Worm (Caenorhabditis elegans) whole organism, L2 larva: ENCODE measurements around the gene ZK666.14.
A peak's percentile ranks its signal among the peaks of the same experiment; 100 is the strongest.

Experiments
- C34F6.9 ChIP-seq: fragments of 150-350 bp; optimal IDR thresholded peaks from 2 replicates; lab custom pipeline; 2014; ENCODE audit warnings: missing biosample characterization, missing genetic modification characterization
- R02D3.7 ChIP-seq: fragments of 150-350 bp; optimal IDR thresholded peaks from 2 replicates; lab custom pipeline; 2014; ENCODE audit warnings: missing biosample characterization, missing genetic modification characterization
- Y55F3AM.14 ChIP-seq: fragments of 200-800 bp; sonication (Bioruptor generic); optimal IDR thresholded peaks from 2 replicates; lab custom pipeline; 2018; ENCODE audit warnings: mild to moderate bottlenecking, missing genetic modification characterization, missing compliant biosample characterization
- ZK546.5 ChIP-seq: sonication (generic microtip); optimal IDR thresholded peaks from 2 replicates; lab custom pipeline; 2017; ENCODE audit warnings: missing biosample characterization, missing genetic modification characterization
- aly-2 ChIP-seq: fragments of 150-350 bp; optimal IDR thresholded peaks from 2 replicates; lab custom pipeline; 2014; ENCODE audit warnings: missing biosample characterization, missing genetic modification characterization
- blmp-1 ChIP-seq: sonication (generic microtip); optimal IDR thresholded peaks from 2 replicates; lab custom pipeline; 2017; ENCODE audit warnings: missing genetic modification characterization, mild to moderate bottlenecking, missing compliant biosample characterization, antibody characterized with exemption, moderate library complexity; ENCODE audit not compliant: insufficient read depth
- ceh-16 ChIP-seq: fragments of 150-350 bp; optimal IDR thresholded peaks from 2 replicates; lab custom pipeline; 2014; ENCODE audit warnings: missing biosample characterization, missing genetic modification characterization
- ceh-82 ChIP-seq: fragments of 150-350 bp; optimal IDR thresholded peaks from 2 replicates; lab custom pipeline; 2014; ENCODE audit warnings: missing biosample characterization, missing genetic modification characterization
- crh-2 ChIP-seq: sonication (generic microtip); optimal IDR thresholded peaks from 2 replicates; lab custom pipeline; 2017; ENCODE audit warnings: missing biosample characterization, missing genetic modification characterization
- elt-1 ChIP-seq: fragments of 150-350 bp; optimal IDR thresholded peaks from 2 replicates; lab custom pipeline; 2014; ENCODE audit warnings: missing biosample characterization, missing genetic modification characterization
- elt-3 ChIP-seq: sonication (generic microtip); optimal IDR thresholded peaks from 2 replicates; lab custom pipeline; 2017; ENCODE audit warnings: missing biosample characterization, missing genetic modification characterization
- fos-1 ChIP-seq: fragments of 150-350 bp; optimal IDR thresholded peaks from 2 replicates; lab custom pipeline; 2014; ENCODE audit warnings: missing biosample characterization, missing genetic modification characterization
- gmeb-1 ChIP-seq: fragments of 150-350 bp; optimal IDR thresholded peaks from 2 replicates; lab custom pipeline; 2014; ENCODE audit warnings: missing biosample characterization, missing genetic modification characterization
- lin-11 ChIP-seq: fragments of 150-350 bp; sonication (generic microtip); optimal IDR thresholded peaks from 2 replicates; lab custom pipeline; 2014; ENCODE audit warnings: missing biosample characterization, missing genetic modification characterization, inconsistent platforms, mixed read lengths
- lin-13 ChIP-seq: fragments of 150-350 bp; optimal IDR thresholded peaks from 2 replicates; lab custom pipeline; 2014; ENCODE audit warnings: missing biosample characterization, missing genetic modification reagents, missing genetic modification characterization
- lin-39 ChIP-seq: fragments of 150-350 bp; optimal IDR thresholded peaks from 2 replicates; lab custom pipeline; 2014; ENCODE audit warnings: missing biosample characterization, missing genetic modification reagents, missing genetic modification characterization
- lsy-2 ChIP-seq, 2 experiments: fragments of 150-350 bp in 1 of 2; sonication (generic microtip) in 1 of 2; optimal IDR thresholded peaks; 2 replicates each; lab custom pipeline; 2014 to 2017; ENCODE audit warnings: missing biosample characterization in 2 of 2, missing genetic modification characterization in 2 of 2
- mab-5 ChIP-seq: fragments of 150-350 bp; optimal IDR thresholded peaks from 2 replicates; lab custom pipeline; 2014; ENCODE audit warnings: missing biosample characterization, missing genetic modification characterization
- mbf-1 ChIP-seq: sonication (generic microtip); optimal IDR thresholded peaks from 2 replicates; lab custom pipeline; 2017; ENCODE audit warnings: missing biosample characterization, missing genetic modification characterization
- mdl-1 ChIP-seq, 2 experiments: fragments of 150-350 bp in 1 of 2; sonication (generic microtip) in 1 of 2; optimal IDR thresholded peaks; 2 replicates each; lab custom pipeline; 2017; ENCODE audit warnings: missing biosample characterization in 2 of 2, missing genetic modification characterization in 2 of 2
- nhr-12 ChIP-seq: fragments of 150-350 bp; optimal IDR thresholded peaks from 2 replicates; lab custom pipeline; 2014; ENCODE audit warnings: missing biosample characterization, missing genetic modification characterization
- nhr-129 ChIP-seq: fragments of 150-350 bp; optimal IDR thresholded peaks from 2 replicates; lab custom pipeline; 2014; ENCODE audit warnings: missing biosample characterization, missing genetic modification characterization
- nhr-21 ChIP-seq: fragments of 150-350 bp; optimal IDR thresholded peaks from 2 replicates; lab custom pipeline; 2014; ENCODE audit warnings: missing biosample characterization, missing genetic modification characterization
- nhr-23 ChIP-seq: fragments of 150-350 bp; optimal IDR thresholded peaks from 2 replicates; lab custom pipeline; 2014; ENCODE audit warnings: missing biosample characterization, missing genetic modification reagents, missing genetic modification characterization
- nhr-237 ChIP-seq: fragments of 150-350 bp; optimal IDR thresholded peaks from 2 replicates; lab custom pipeline; 2014; ENCODE audit warnings: missing biosample characterization, missing genetic modification characterization
- nhr-6 ChIP-seq: fragments of 150-350 bp; optimal IDR thresholded peaks from 2 replicates; lab custom pipeline; 2014; ENCODE audit warnings: missing biosample characterization, missing genetic modification characterization
- peb-1 ChIP-seq: fragments of 150-350 bp; optimal IDR thresholded peaks from 2 replicates; lab custom pipeline; 2014; ENCODE audit warnings: missing biosample characterization, missing genetic modification characterization
- sem-4 ChIP-seq: fragments of 150-350 bp; optimal IDR thresholded peaks from 2 replicates; lab custom pipeline; 2014; ENCODE audit warnings: missing biosample characterization, missing genetic modification reagents, missing genetic modification characterization
- skn-1 ChIP-seq: sonication (generic microtip); optimal IDR thresholded peaks from 2 replicates; lab custom pipeline; 2017; ENCODE audit warnings: missing biosample characterization, missing genetic modification characterization
- sma-3 ChIP-seq: sonication (generic microtip); optimal IDR thresholded peaks from 2 replicates; lab custom pipeline; 2016; ENCODE audit warnings: missing genetic modification reagents, missing genetic modification characterization, missing compliant biosample characterization
- snpc-4 ChIP-seq: fragments of 150-350 bp; optimal IDR thresholded peaks from 2 replicates; lab custom pipeline; 2014; ENCODE audit warnings: missing biosample characterization, missing genetic modification characterization
- unc-39 ChIP-seq: fragments of 150-350 bp; optimal IDR thresholded peaks from 2 replicates; lab custom pipeline; 2014; ENCODE audit warnings: missing biosample characterization, missing genetic modification characterization
- unc-62 ChIP-seq: fragments of 150-350 bp; optimal IDR thresholded peaks from 2 replicates; lab custom pipeline; 2014; ENCODE audit warnings: missing biosample characterization, missing genetic modification reagents, missing genetic modification characterization
- zag-1 ChIP-seq: fragments of 150-350 bp; optimal IDR thresholded peaks from 2 replicates; lab custom pipeline; 2014; ENCODE audit warnings: missing biosample characterization, missing genetic modification characterization
- ztf-11 ChIP-seq: sonication (generic microtip); optimal IDR thresholded peaks from 2 replicates; lab custom pipeline; 2017; ENCODE audit warnings: missing biosample characterization, missing genetic modification characterization
- ztf-4 ChIP-seq: fragments of 150-350 bp; optimal IDR thresholded peaks from 2 replicates; lab custom pipeline; 2014; ENCODE audit warnings: missing biosample characterization, missing genetic modification characterization

Gene ZK666.14

DNA sequence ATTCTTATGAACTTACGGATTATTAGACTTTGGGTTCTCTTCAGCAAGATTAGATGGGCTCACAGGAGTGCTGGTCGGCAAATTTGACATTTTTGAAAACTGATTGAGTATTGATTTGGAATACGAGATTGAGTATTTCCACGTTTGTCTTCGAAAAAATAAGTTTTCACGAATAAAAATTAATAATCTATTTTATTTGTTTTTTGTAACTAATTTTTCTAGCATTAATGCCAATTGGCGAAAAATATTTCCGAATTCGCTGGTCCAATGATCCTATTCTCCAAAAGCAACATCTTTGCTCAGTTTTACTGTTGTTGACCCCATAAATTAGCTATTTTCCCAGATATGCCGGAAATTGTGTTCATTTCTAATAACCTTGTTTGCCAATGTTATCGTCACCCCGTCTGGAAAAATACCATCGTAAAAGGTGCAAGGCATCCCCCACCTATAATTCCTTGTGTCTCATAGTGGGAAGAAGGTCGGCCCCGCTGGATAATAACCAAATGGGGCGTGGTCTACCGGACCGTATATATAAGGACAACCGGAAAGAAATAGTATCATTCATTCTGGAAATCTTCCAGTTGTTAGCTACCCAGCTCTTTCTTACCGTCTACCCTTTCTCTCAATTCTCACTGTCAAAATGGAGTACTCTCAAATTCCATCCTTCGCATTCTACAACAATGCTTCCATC is 30.2 kb upstream of the ZK666.14 start, which contains the start of the genes ZK673.6 and sdz-37:
Gene ZK673.6, minus strand, starts transcription at position 101 of the 691 bp plus-strand sequence.
Gene sdz-37, plus strand, starts transcription at position 641 of the 691 bp plus-strand sequence.
- TF ChIP-seq lin-13 (GFP tag; lab: Kevin White, UChicago) (no peak), skn-1 (tag; lab: Kevin White, UChicago) (no peak), nhr-129 (tag; lab: Kevin White, UChicago) (no peak), sem-4 (tag; lab: Kevin White, UChicago) (no peak), nhr-6 (tag; lab: Kevin White, UChicago) (no peak), mbf-1 (no peak), mdl-1 (tag; optimal IDR thresholded peaks at IDR 0.05; lab: Kevin White, UChicago) (no peak), gmeb-1 (tag; lab: Kevin White, UChicago) (no peak), unc-62 (GFP tag; lab: Kevin White, UChicago) (no peak), nhr-237 (no peak), nhr-12 (tag; lab: Kevin White, UChicago) (no peak), snpc-4 (tag; lab: Kevin White, UChicago) (no peak), Y55F3AM.14 (GFP tag; lab: Kevin White, UChicago) (no peak), ztf-11 (no peak), elt-3 (tag; lab: Kevin White, UChicago) (no peak), ztf-4 (tag; lab: Kevin White, UChicago) (no peak), ceh-82 (tag; lab: Kevin White, UChicago) (no peak), aly-2 (tag; lab: Kevin White, UChicago) (no peak), ceh-16 (tag; lab: Kevin White, UChicago) (no peak), nhr-23 (tag; lab: Kevin White, UChicago) (no peak)

DNA sequence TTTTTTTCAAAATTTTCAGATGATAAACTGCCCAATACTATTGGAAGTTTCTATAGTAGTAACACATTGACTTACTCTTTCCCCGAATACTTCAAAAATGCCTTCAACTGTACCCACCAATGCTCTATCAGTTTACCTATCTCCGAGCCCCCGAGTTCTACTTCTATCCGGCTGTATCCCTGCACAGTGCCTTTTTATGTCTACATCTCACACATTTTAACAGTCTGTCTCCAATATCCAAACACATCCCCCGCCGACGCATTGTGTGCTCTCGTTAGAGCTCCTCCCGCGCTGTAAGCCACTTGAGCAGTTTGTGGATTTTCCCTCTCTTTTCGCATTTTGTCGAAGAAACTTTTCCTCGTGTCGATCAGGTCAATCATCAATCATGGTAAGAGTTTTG is 28.0 kb upstream of the ZK666.14 start, which contains the start of gene tnc-2:
Gene tnc-2, plus strand, starts transcription at position 301 of the 400 bp plus-strand sequence.
- TF ChIP-seq C34F6.9 (tag; lab: Kevin White, UChicago) = no peak
- TF ChIP-seq aly-2 (tag; lab: Kevin White, UChicago) = no peak
- no peak for TF ChIP-seq mab-5 (tag; lab: Kevin White, UChicago)
- no peak for TF ChIP-seq nhr-237
- TF ChIP-seq blmp-1 (tag; lab: Kevin White, UChicago) = no peak

DNA sequence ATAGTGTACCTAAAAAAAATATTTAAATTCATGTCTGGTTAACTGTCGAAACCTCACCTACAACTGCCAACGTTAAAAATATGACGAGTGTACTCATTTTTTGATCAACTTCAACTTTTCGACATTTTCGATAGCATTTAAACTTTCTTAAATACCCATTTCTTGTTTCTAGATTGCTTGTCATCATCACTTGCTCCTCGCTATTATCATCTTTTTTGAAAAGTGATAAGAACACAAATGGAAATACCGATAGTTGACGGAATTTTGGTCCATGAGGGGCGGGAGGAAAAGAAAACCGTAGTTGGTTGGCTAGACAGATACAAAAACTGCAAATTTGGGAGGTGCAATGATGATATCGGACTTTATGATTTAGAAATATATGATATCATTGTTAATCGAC is 24.4 kb upstream of the ZK666.14 start, which contains the start of gene clec-143:
Gene clec-143, minus strand, starts transcription at position 139 of the 400 bp plus-strand sequence.
- TF ChIP-seq elt-1 (no peak), Y55F3AM.14 (GFP tag; lab: Kevin White, UChicago) (no peak), skn-1 (tag; lab: Kevin White, UChicago) (peak; percentile 78), fos-1 (tag; lab: Kevin White, UChicago) (peak; percentile 62)

DNA sequence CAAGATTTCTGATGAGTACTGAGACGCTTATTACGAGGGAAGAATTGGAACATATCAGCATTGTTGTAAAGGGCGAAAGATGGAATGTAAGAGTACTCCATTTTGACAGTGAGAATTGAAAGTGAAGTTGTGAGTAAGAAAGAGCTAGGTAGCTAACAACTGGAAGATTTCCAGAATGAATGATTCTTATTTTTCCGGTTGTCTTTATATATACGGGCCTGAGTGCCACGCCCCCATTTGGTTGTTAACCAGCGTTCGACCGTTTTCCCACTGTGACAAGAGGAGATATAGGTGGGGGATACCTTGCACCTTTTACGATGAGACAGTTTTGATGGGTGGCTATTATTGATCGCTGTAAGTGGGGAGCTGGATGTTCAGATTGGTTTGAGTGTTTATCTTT is 23.3 kb upstream of the ZK666.14 start, which contains the start of gene ZK666.1:
Gene ZK666.1, minus strand, starts transcription at position 101 of the 400 bp plus-strand sequence.
- TF ChIP-seq gmeb-1 (tag; lab: Kevin White, UChicago) (no peak), peb-1 (no peak), lin-39 (tag; lab: Kevin White, UChicago) (no peak), R02D3.7 (tag; lab: Kevin White, UChicago) (no peak), unc-62 (GFP tag; lab: Kevin White, UChicago) (no peak), elt-3 (tag; lab: Kevin White, UChicago) (no peak), nhr-21 (no peak), crh-2 (tag; lab: Kevin White, UChicago) (no peak), mab-5 (tag; lab: Kevin White, UChicago) (no peak), sma-3 (GFP tag; lab: Kevin White, UChicago) (no peak), ZK546.5 (no peak), unc-39 (no peak), nhr-12 (tag; lab: Kevin White, UChicago) (no peak), lin-13 (GFP tag; lab: Kevin White, UChicago) (no peak), nhr-237 (no peak), sem-4 (tag; lab: Kevin White, UChicago) (no peak), skn-1 (tag; lab: Kevin White, UChicago) (no peak), zag-1 (tag; lab: Kevin White, UChicago) (no peak), lin-11 (tag; lab: Kevin White, UChicago) (no peak), lsy-2 (tag; optimal IDR thresholded peaks at IDR 0.05; lab: Kevin White, UChicago) (no peak)
